Worm (Caenorhabditis elegans): ENCODE results near the gene pde-2.

Gene pde-2

ce11 chrIII:8985461-8985860 is 3.8 kb upstream of the pde-2 start:
- no peak for TF ChIP-seq lim-6 (tag; optimal IDR thresholded peaks at IDR 0.05)

ce11 chrIII:8984960-8985359 is 3.3 kb upstream of the pde-2 start:
- TF ChIP-seq ceh-45 (GFP tag; IDR thresholded peaks at IDR 0.05) (no peak), nfya-1 (tag; optimal IDR thresholded peaks at IDR 0.05) (peak; percentile 44), ceh-31 (tag; optimal IDR thresholded peaks at IDR 0.05) (peak; percentile 41), unc-55 (GFP tag; optimal IDR thresholded peaks at IDR 0.05) (peak; percentile 64), dve-1 (tag; optimal IDR thresholded peaks at IDR 0.05) (peak; percentile 15), ceh-9 (tag; optimal IDR thresholded peaks at IDR 0.05) (no peak), syd-9 (tag; optimal IDR thresholded peaks at IDR 0.05) (peak; percentile 21), hlh-8 (tag; optimal IDR thresholded peaks at IDR 0.05) (no peak), ceh-34 (tag; optimal IDR thresholded peaks at IDR 0.05) (peak; percentile 18), C08G9.2 (tag; optimal IDR thresholded peaks at IDR 0.05) (no peak), ceh-18 (tag; optimal IDR thresholded peaks at IDR 0.05) (peak; percentile 88), ttx-3 (tag; optimal IDR thresholded peaks at IDR 0.05) (no peak), unc-42 (tag; optimal IDR thresholded peaks at IDR 0.05) (peak; percentile 85), tbx-2 (tag; optimal IDR thresholded peaks at IDR 0.05) (peak; percentile 36), sdc-2 (tag; optimal IDR thresholded peaks at IDR 0.05) (no peak), rnt-1 (tag; optimal IDR thresholded peaks at IDR 0.05) (peak; percentile 33)

ce11 chrIII:8984412-8984811 is 2.7 kb upstream of the pde-2 start:
- TF ChIP-seq ceh-18 (tag; optimal IDR thresholded peaks at IDR 0.05): no peak
- TF ChIP-seq elt-2 (tag; optimal IDR thresholded peaks at IDR 0.05): peak; percentile 47
- TF ChIP-seq T23F11.4 (GFP tag; optimal IDR thresholded peaks at IDR 0.05): no peak
- no peak for TF ChIP-seq sox-4 (tag; optimal IDR thresholded peaks at IDR 0.05)
- no peak for TF ChIP-seq K09A11.1 (tag; optimal IDR thresholded peaks at IDR 0.05; ENCODE audit: insufficient read depth)

ce11 chrIII:8983811-8984210 is 2.1 kb upstream of the pde-2 start:
- TF ChIP-seq Y22D7AL.16 (tag; optimal IDR thresholded peaks at IDR 0.05) (no peak), ceh-48 (tag; optimal IDR thresholded peaks at IDR 0.05) (no peak), tbx-7 (tag; optimal IDR thresholded peaks at IDR 0.05) (no peak)

- TF ChIP-seq dmd-4 (tag; optimal IDR thresholded peaks at IDR 0.05; ENCODE audit: borderline replicate concordance) (no peak), ceh-24 (tag; optimal IDR thresholded peaks at IDR 0.05) (no peak), K02D7.2 (tag; optimal IDR thresholded peaks at IDR 0.05) (no peak), pag-3 (tag; optimal IDR thresholded peaks at IDR 0.05; ENCODE audit: borderline replicate concordance) (no peak), gmeb-2 (tag; optimal IDR thresholded peaks at IDR 0.05) (no peak), C38D4.7 (GFP tag; optimal IDR thresholded peaks at IDR 0.05) (no peak), mec-3 (tag; optimal IDR thresholded peaks at IDR 0.05; ENCODE audit: borderline replicate concordance) (no peak), ahr-1 (tag; optimal IDR thresholded peaks at IDR 0.05) (no peak), lin-11 (tag; optimal IDR thresholded peaks at IDR 0.05) (no peak), odd-2 (tag; optimal IDR thresholded peaks at IDR 0.05) (no peak), ceh-22 (tag; optimal IDR thresholded peaks at IDR 0.05) (no peak), pat-9 (tag; optimal IDR thresholded peaks at IDR 0.05) (no peak), pqm-1 (tag; optimal IDR thresholded peaks at IDR 0.05) (no peak), C08G9.2 (tag; optimal IDR thresholded peaks at IDR 0.05) (no peak), Y22D7AL.16 (tag; optimal IDR thresholded peaks at IDR 0.05) (no peak), F13H6.1 (tag; optimal IDR thresholded peaks at IDR 0.05) (no peak), unc-86 (tag; optimal IDR thresholded peaks at IDR 0.05) (no peak), K09A11.1 (tag; optimal IDR thresholded peaks at IDR 0.05; ENCODE audit: insufficient read depth) (no peak), ceh-2 (tag; optimal IDR thresholded peaks at IDR 0.05) (no peak), pros-1 (tag; optimal IDR thresholded peaks at IDR 0.05) (no peak)
These were observed 1.4 kb upstream of the pde-2 start for ce11 chrIII:8983135-8983534.
